Fruit fly (Drosophila melanogaster) whole organism, wandering third instar larva: ENCODE measurements around the gene Hnf4.

Source experiments
- Abd-B ChIP-seq: fragments of >200 bp; optimal IDR thresholded peaks from 2 replicates; lab custom pipeline; 2017; ENCODE audit warnings: missing biosample characterization, missing genetic modification characterization
- OdsH ChIP-seq: fragments of 200-800 bp; sonication (Bioruptor generic); optimal IDR thresholded peaks from 2 replicates; lab custom pipeline; 2016; ENCODE audit warnings: missing biosample characterization, mild to moderate bottlenecking, missing genetic modification characterization
- Sp1 ChIP-seq: fragments of 200-800 bp; sonication (Bioruptor generic); optimal IDR thresholded peaks from 3 replicates; lab custom pipeline; 2019; ENCODE audit warnings: missing biosample characterization, mild to moderate bottlenecking, missing genetic modification characterization, moderate library complexity
- Vsx2 ChIP-seq: fragments of 200-300, 225-300 bp; sonication (Bioruptor generic); optimal IDR thresholded peaks from 2 replicates; lab custom pipeline; 2018; ENCODE audit warnings: missing biosample characterization, missing genetic modification characterization; ENCODE audit not compliant: partially characterized antibody
- foxo ChIP-seq, 2 experiments: fragments of 200-800 bp; sonication (Bioruptor generic); optimal IDR thresholded peaks; 2 replicates in 1 of 2; 3 replicates in 1 of 2; lab custom pipeline; 2016 to 2017; ENCODE audit warnings: missing biosample characterization in 2 of 2, missing genetic modification characterization in 2 of 2
- fru ChIP-seq: fragments of 200-800 bp; sonication (Bioruptor generic); optimal IDR thresholded peaks from 3 replicates; lab custom pipeline; 2016; ENCODE audit warnings: missing biosample characterization, mild to moderate bottlenecking, missing genetic modification characterization
- rgr ChIP-seq: fragments of 200-800 bp; sonication (Bioruptor generic); optimal IDR thresholded peaks from 3 replicates; lab custom pipeline; 2016; ENCODE audit warnings: missing biosample characterization, mild to moderate bottlenecking, missing genetic modification characterization
- usp ChIP-seq: fragments of >200 bp; optimal IDR thresholded peaks from 2 replicates; lab custom pipeline; 2017; ENCODE audit warnings: missing biosample characterization, missing genetic modification characterization

DNA sequence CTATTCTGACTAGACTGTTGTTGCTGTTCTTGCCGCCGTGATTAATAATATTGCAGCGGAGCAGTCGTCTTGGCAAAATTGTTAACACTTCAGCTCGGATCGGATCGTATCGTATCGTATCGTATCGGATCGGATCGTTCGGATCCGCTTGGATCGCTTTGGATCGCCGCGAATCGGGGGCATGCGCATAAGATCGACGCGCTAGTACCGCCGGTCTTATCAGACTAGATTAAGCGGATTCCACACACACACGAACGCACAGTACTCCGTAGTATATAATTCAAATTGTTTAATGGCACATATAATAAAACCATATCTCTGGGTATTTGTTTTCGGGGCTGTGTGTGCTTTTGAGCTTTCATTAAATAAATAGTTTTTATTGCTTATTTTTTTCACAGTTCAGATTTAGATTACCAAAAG is 9.5 kb downstream of the Hnf4 start:
- TF ChIP-seq foxo (GFP tag; optimal IDR thresholded peaks at IDR 0.05; lab: Kevin White, UChicago) = no peak
- peak; percentile 6 for TF ChIP-seq OdsH (GFP tag; lab: Kevin White, UChicago)
- TF ChIP-seq Vsx2 = peak; percentile 67
- TF ChIP-seq Abd-B (GFP tag; lab: Kevin White, UChicago) = no peak
- no peak for TF ChIP-seq usp
- peak; percentile 31 for TF ChIP-seq Sp1
- TF ChIP-seq fru (GFP tag; lab: Kevin White, UChicago) = no peak
- no peak for TF ChIP-seq rgr (GFP tag; lab: Kevin White, UChicago)
